Fruit fly (Drosophila melanogaster) whole organism, embryonic: ENCODE measurements around the gene CG31548.

Experiments
- Atf-2 ChIP-seq: fragments of 200-800 bp; sonication (Bioruptor generic); optimal IDR thresholded peaks from 2 replicates; lab custom pipeline; 2016; ENCODE audit warnings: missing biosample characterization, missing genetic modification characterization
- BEAF-32 ChIP-seq: fragments of 200-800 bp; sonication (Bioruptor generic); optimal IDR thresholded peaks from 3 replicates; lab custom pipeline; 2017; ENCODE audit warnings: missing biosample characterization, missing genetic modification characterization, mild to moderate bottlenecking, moderate library complexity, missing genetic modification reagents
- Bgb ChIP-seq: fragments of 200-800 bp; sonication (Bioruptor generic); IDR thresholded peaks from 2 replicates; pipeline ENCODE4 v1.3.6; 2022; ENCODE audit warnings: missing biosample characterization, missing genetic modification characterization; ENCODE audit not compliant: partially characterized antibody
- CG11456 ChIP-seq: fragments of 200-800 bp; sonication (Bioruptor generic); IDR thresholded peaks from 3 replicates; pipeline ENCODE4 v1.3.6; 2022; ENCODE audit warnings: missing biosample characterization, missing genetic modification characterization
- CG11560 ChIP-seq: fragments of 200-800 bp; sonication (Bioruptor generic); IDR thresholded peaks from 3 replicates; pipeline ENCODE4 v1.3.6; 2022; ENCODE audit warnings: missing biosample characterization, missing genetic modification characterization
- CG12219 ChIP-seq: fragments of 200-800 bp; sonication (Bioruptor generic); optimal IDR thresholded peaks from 3 replicates; lab custom pipeline; 2018; ENCODE audit warnings: missing biosample characterization, mild to moderate bottlenecking, missing genetic modification characterization
- CG1233 ChIP-seq: fragments of 200-800 bp; sonication (Bioruptor generic); optimal IDR thresholded peaks from 4 replicates; lab custom pipeline; 2018; ENCODE audit warnings: missing biosample characterization, mild to moderate bottlenecking, missing genetic modification characterization
- CG12659 ChIP-seq: fragments of 200-800 bp; sonication (Bioruptor generic); optimal IDR thresholded peaks from 3 replicates; lab custom pipeline; 2017; ENCODE audit warnings: mild to moderate bottlenecking, missing biosample characterization, missing genetic modification reagents, missing genetic modification characterization
- CG18619 ChIP-seq: fragments of 200-800 bp; sonication (Bioruptor generic); optimal IDR thresholded peaks from 3 replicates; lab custom pipeline; 2017; ENCODE audit warnings: missing biosample characterization, mild to moderate bottlenecking, missing genetic modification characterization
- CG2129 ChIP-seq: fragments of 200-800 bp; sonication (Bioruptor generic); IDR thresholded peaks from 2 replicates; pipeline ENCODE4 v1.3.6; 2022; ENCODE audit warnings: missing biosample characterization, missing genetic modification characterization; ENCODE audit not compliant: partially characterized antibody
- CG2199 ChIP-seq: fragments of 200-800 bp; sonication (Bioruptor generic); IDR thresholded peaks from 3 replicates; pipeline ENCODE4 v1.3.6; 2022; ENCODE audit warnings: missing biosample characterization, missing genetic modification characterization
- CG30020 ChIP-seq: fragments of 200-800 bp; optimal IDR thresholded peaks from 2 replicates; lab custom pipeline; 2019; ENCODE audit warnings: missing biosample characterization, mild to moderate bottlenecking, missing genetic modification characterization, moderate library complexity
- CG32532 ChIP-seq: fragments of 200-800 bp; sonication (Bioruptor generic); IDR thresholded peaks from 2 replicates; pipeline ENCODE4 v1.3.6; 2022; ENCODE audit warnings: missing biosample characterization, missing genetic modification characterization
- CG32772 ChIP-seq: fragments of 200-800 bp; sonication (Bioruptor generic); IDR thresholded peaks from 2 replicates; pipeline ENCODE4 v1.3.6; 2022; ENCODE audit warnings: missing biosample characterization, missing genetic modification characterization
- CG3995 ChIP-seq: fragments of 200-800 bp; sonication (Bioruptor generic); optimal IDR thresholded peaks from 3 replicates; lab custom pipeline; 2016; ENCODE audit warnings: missing biosample characterization, missing genetic modification characterization
- CG43689 ChIP-seq: fragments of 200-800 bp; sonication (Bioruptor generic); IDR thresholded peaks from 2 replicates; pipeline ENCODE4 v1.3.6; 2022; ENCODE audit warnings: missing biosample characterization, missing genetic modification characterization
- CG4617 ChIP-seq: fragments of 200-800 bp; sonication (Bioruptor generic); optimal IDR thresholded peaks from 3 replicates; lab custom pipeline; 2016; ENCODE audit warnings: missing biosample characterization, missing genetic modification characterization, borderline replicate concordance
- CG6254 ChIP-seq: fragments of 200-800 bp; sonication (Bioruptor generic); optimal IDR thresholded peaks from 3 replicates; lab custom pipeline; 2017; ENCODE audit warnings: mild to moderate bottlenecking, missing biosample characterization, missing genetic modification reagents, missing genetic modification characterization
- CG7372 ChIP-seq: fragments of 200-800 bp; sonication (Bioruptor generic); IDR thresholded peaks from 2 replicates; pipeline ENCODE4 v1.3.6; 2022; ENCODE audit warnings: missing biosample characterization, missing genetic modification characterization
- CG7928 ChIP-seq: fragments of 200-800 bp; sonication (Bioruptor generic); optimal IDR thresholded peaks from 2 replicates; lab custom pipeline; 2017; ENCODE audit warnings: missing biosample characterization, mild to moderate bottlenecking, missing genetic modification characterization
- CG7963 ChIP-seq: fragments of 200-800 bp; sonication (Bioruptor generic); IDR thresholded peaks from 3 replicates; pipeline ENCODE4 v1.3.6; 2022; ENCODE audit warnings: missing biosample characterization, missing genetic modification characterization; ENCODE audit not compliant: partially characterized antibody
- CG9609 ChIP-seq: fragments of 200-800 bp; sonication (Bioruptor generic); optimal IDR thresholded peaks from 3 replicates; lab custom pipeline; 2016; ENCODE audit warnings: missing biosample characterization, missing genetic modification characterization
- CG9797 ChIP-seq: fragments of 200-800 bp; sonication (Bioruptor generic); optimal IDR thresholded peaks from 3 replicates; lab custom pipeline; 2018; ENCODE audit warnings: missing biosample characterization, mild to moderate bottlenecking, missing genetic modification characterization
- Dll ChIP-seq: fragments of 200-800 bp; sonication (Bioruptor generic); IDR thresholded peaks from 4 replicates; pipeline ENCODE4 v1.3.6; 2022; ENCODE audit warnings: missing biosample characterization, missing genetic modification characterization; ENCODE audit not compliant: partially characterized antibody
- Dref ChIP-seq: fragments of 200-800 bp; sonication (Bioruptor generic); IDR thresholded peaks from 2 replicates; pipeline ENCODE4 v1.3.6; 2022; ENCODE audit warnings: missing biosample characterization, missing genetic modification characterization
- Elba2 ChIP-seq: fragments of 200-800 bp; sonication (Bioruptor generic); optimal IDR thresholded peaks from 3 replicates; lab custom pipeline; 2016; ENCODE audit warnings: missing biosample characterization, missing genetic modification characterization
- Gug ChIP-seq: fragments of 200-800 bp; sonication (Bioruptor generic); IDR thresholded peaks from 4 replicates; pipeline ENCODE4 v1.3.6; 2022; ENCODE audit warnings: missing biosample characterization, missing genetic modification characterization
- Nf-YB ChIP-seq: fragments of 200-800 bp; sonication (Bioruptor generic); optimal IDR thresholded peaks from 3 replicates; lab custom pipeline; 2019; ENCODE audit warnings: missing biosample characterization, mild to moderate bottlenecking, missing genetic modification characterization, moderate library complexity
- Rfx ChIP-seq: fragments of 200-800 bp; sonication (Bioruptor generic); IDR thresholded peaks from 2 replicates; pipeline ENCODE4 v1.3.6; 2022; ENCODE audit warnings: missing biosample characterization, missing genetic modification characterization
- Sin3A ChIP-seq: fragments of >200 bp; optimal IDR thresholded peaks from 2 replicates; lab custom pipeline; 2018
- Sry-δ ChIP-seq: fragments of 200-800 bp; sonication (Bioruptor generic); optimal IDR thresholded peaks from 2 replicates; lab custom pipeline; 2016; ENCODE audit warnings: missing biosample characterization, missing genetic modification characterization
- YL-1 ChIP-seq: fragments of 200-800 bp; sonication (Bioruptor generic); optimal IDR thresholded peaks from 3 replicates; lab custom pipeline; 2017; ENCODE audit warnings: missing biosample characterization, mild to moderate bottlenecking, missing genetic modification characterization
- ase ChIP-seq: fragments of 200-800 bp; sonication (Bioruptor generic); IDR thresholded peaks from 3 replicates; pipeline ENCODE4 v1.3.6; 2022; ENCODE audit warnings: missing biosample characterization, missing genetic modification characterization
- ato ChIP-seq: fragments of 200-800 bp; sonication (Bioruptor generic); IDR thresholded peaks from 2 replicates; pipeline ENCODE4 v1.3.6; 2022; ENCODE audit warnings: missing biosample characterization, missing genetic modification characterization; ENCODE audit not compliant: partially characterized antibody
- chn ChIP-seq: fragments of 200-800 bp; sonication (Bioruptor generic); optimal IDR thresholded peaks from 2 replicates; lab custom pipeline; 2016; ENCODE audit warnings: missing biosample characterization, missing genetic modification characterization
- ci ChIP-seq: fragments of 200-800 bp; sonication (Bioruptor generic); IDR thresholded peaks from 3 replicates; pipeline ENCODE4 v1.3.6; 2022; ENCODE audit warnings: missing biosample characterization, missing genetic modification characterization
- crp ChIP-seq, 2 experiments: fragments of 200-800 bp; sonication (Bioruptor generic); optimal IDR thresholded peaks; 2 replicates in 1 of 2; 3 replicates in 1 of 2; lab custom pipeline; 2017; ENCODE audit warnings: missing biosample characterization in 2 of 2, missing genetic modification characterization in 2 of 2, mild to moderate bottlenecking in 1 of 2, moderate library complexity in 1 of 2
- dan ChIP-seq: fragments of 200-800 bp; sonication (Bioruptor generic); IDR thresholded peaks from 2 replicates; pipeline ENCODE4 v1.3.6; 2022; ENCODE audit warnings: missing biosample characterization, missing genetic modification characterization
- dm ChIP-seq: fragments of 200-800 bp; sonication (Bioruptor generic); optimal IDR thresholded peaks from 3 replicates; lab custom pipeline; 2016; ENCODE audit warnings: missing biosample characterization, missing genetic modification characterization
- dmrt11E ChIP-seq: fragments of 200-800 bp; sonication (Bioruptor generic); optimal IDR thresholded peaks from 3 replicates; lab custom pipeline; 2018; ENCODE audit warnings: missing biosample characterization, mild to moderate bottlenecking, missing genetic modification characterization, moderate library complexity
- gsb ChIP-seq: fragments of 200-800 bp; sonication (Bioruptor generic); IDR thresholded peaks from 2 replicates; pipeline ENCODE4 v1.3.6; 2022; ENCODE audit warnings: missing biosample characterization, missing genetic modification characterization
- hbn ChIP-seq: fragments of 200-800 bp; sonication (Bioruptor generic); IDR thresholded peaks from 2 replicates; pipeline ENCODE4 v1.3.6; 2022; ENCODE audit warnings: missing biosample characterization, missing genetic modification characterization; ENCODE audit not compliant: partially characterized antibody
- mam ChIP-seq: fragments of 200-800 bp; sonication (Bioruptor generic); optimal IDR thresholded peaks from 3 replicates; lab custom pipeline; 2016; ENCODE audit warnings: missing biosample characterization, missing genetic modification characterization
- peb ChIP-seq: fragments of 200-800 bp; sonication (Bioruptor generic); IDR thresholded peaks from 2 replicates; pipeline ENCODE4 v1.3.6; 2022; ENCODE audit warnings: missing biosample characterization, missing genetic modification characterization
- pzg ChIP-seq: fragments of 200-800 bp; sonication (Bioruptor generic); optimal IDR thresholded peaks from 3 replicates; lab custom pipeline; 2018; ENCODE audit warnings: missing biosample characterization, mild to moderate bottlenecking, missing genetic modification characterization, moderate library complexity
- rib ChIP-seq: fragments of 200-800 bp; sonication (Bioruptor generic); IDR thresholded peaks from 2 replicates; pipeline ENCODE4 v1.3.6; 2022; ENCODE audit warnings: missing biosample characterization, missing genetic modification characterization
- sisA ChIP-seq: fragments of 200-800 bp; sonication (Bioruptor generic); IDR thresholded peaks from 2 replicates; pipeline ENCODE4 v1.3.6; 2022; ENCODE audit warnings: missing biosample characterization, missing genetic modification characterization
- slbo ChIP-seq: fragments of 200-800 bp; sonication (Bioruptor generic); IDR thresholded peaks from 2 replicates; pipeline ENCODE4 v1.3.6; 2022; ENCODE audit warnings: missing biosample characterization, missing genetic modification characterization
- tin ChIP-seq: fragments of 200-800 bp; sonication (Bioruptor generic); optimal IDR thresholded peaks from 3 replicates; lab custom pipeline; 2016; ENCODE audit warnings: missing biosample characterization, missing genetic modification characterization
- tx ChIP-seq: fragments of 200-800 bp; sonication (Bioruptor generic); optimal IDR thresholded peaks from 2 replicates; lab custom pipeline; 2016; ENCODE audit warnings: missing biosample characterization, missing genetic modification characterization

Gene CG31548

DNA sequence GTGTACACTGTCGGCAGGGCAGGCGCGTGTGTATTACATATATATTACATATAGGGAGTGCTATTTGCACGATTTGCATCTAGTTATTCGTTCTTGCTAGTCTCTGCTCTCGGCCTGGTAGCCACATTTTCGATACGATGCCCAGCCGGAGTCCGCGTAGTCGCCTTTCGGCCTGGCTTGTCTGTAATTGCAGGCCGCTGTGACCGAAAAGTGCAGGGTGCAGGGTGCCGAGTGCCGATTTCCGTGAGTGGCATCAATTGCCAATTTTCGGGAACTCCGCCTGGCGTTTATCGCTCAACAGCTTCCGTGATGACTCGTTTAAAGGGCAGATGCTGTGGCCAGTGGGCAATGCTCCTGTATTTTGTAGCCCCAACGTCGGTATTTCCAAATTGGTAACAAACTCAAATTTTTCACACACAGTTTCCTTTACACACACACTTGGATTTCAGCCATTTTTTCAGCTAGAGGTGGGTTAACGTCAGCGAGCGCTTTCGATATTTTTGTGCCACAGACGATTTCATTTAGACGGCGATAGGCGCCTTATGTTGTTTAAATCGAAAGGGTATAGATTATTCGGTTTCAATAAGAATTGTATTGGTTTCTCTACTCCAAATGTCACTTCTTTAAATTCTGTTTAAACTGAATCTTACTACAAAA lies 48.7 kb downstream of the CG31548 start, which contains the start of gene CG2926 (continued):
- TF ChIP-seq ato (peak; percentile 91), CG12659 (GFP tag; lab: Kevin White, UChicago) (peak; percentile 62), tin (peak; percentile 29), Dref (peak; percentile 81), dan (GFP tag; lab: Robert Waterston, UW) (no peak), CG2129 (GFP tag; lab: Robert Waterston, UW) (peak; percentile 68), Rfx (peak; percentile 78), CG18619 (GFP tag; lab: Kevin White, UChicago) (no peak), ci (GFP tag; lab: Robert Waterston, UW) (0 out of 3 replicates have a peak, but pooled peaks have one; percentile 6), peb (GFP tag; lab: Robert Waterston, UW) (no peak), CG2199 (GFP tag; lab: Robert Waterston, UW) (no peak), CG11560 (tag; lab: Robert Waterston, UW) (no peak), chn (no peak), CG12219 (no peak), CG9797 (peak; percentile 31), tx (GFP tag; lab: Kevin White, UChicago) (peak; percentile 13), hbn (GFP tag; lab: Robert Waterston, UW) (peak; percentile 83), slbo (peak; percentile 72), Gug (GFP tag; lab: Robert Waterston, UW) (peak; percentile 75; the same call in 2 of the 4 replicates), dmrt11E (tag; lab: Kevin White, UChicago) (peak; percentile 25), CG4617 (GFP tag; lab: Kevin White, UChicago) (peak; percentile 79), CG7928 (GFP tag; lab: Kevin White, UChicago) (peak; percentile 6), mam (peak; percentile 70), dm (GFP tag; lab: Kevin White, UChicago) (peak; percentile 51), Atf-2 (GFP tag; lab: Kevin White, UChicago) (peak; percentile 19), rib (GFP tag; lab: Robert Waterston, UW) (peak; percentile 57), CG43689 (GFP tag; lab: Robert Waterston, UW) (no peak), CG32532 (GFP tag; lab: Robert Waterston, UW) (peak; percentile 64), ase (0 out of 3 replicates have a peak, but pooled peaks have one; percentile 41), CG7372 (GFP tag; lab: Robert Waterston, UW) (peak; percentile 25; the same call in 1 of the 2 replicates), Sry-δ (GFP tag; lab: Kevin White, UChicago) (peak; percentile 96), CG1233 (GFP tag; lab: Kevin White, UChicago) (peak; percentile 33), Bgb (peak; percentile 94), Sin3A (lab: Kevin White, UChicago) (peak; percentile 45), crp (GFP tag; optimal IDR thresholded peaks at IDR 0.05; lab: Kevin White, UChicago) (peak in 1 of 2 experiments; percentile 33), Nf-YB (GFP tag; lab: Kevin White, UChicago) (no peak), Elba2 (GFP tag; lab: Kevin White, UChicago) (peak; percentile 93), CG11456 (GFP tag; lab: Robert Waterston, UW) (peak; percentile 58; the same call in 2 of the 3 replicates), CG30020 (peak; percentile 81), CG32772 (GFP tag; lab: Robert Waterston, UW) (no peak), YL-1 (GFP tag; lab: Kevin White, UChicago) (peak; percentile 86), CG9609 (peak; percentile 44), pzg (peak; percentile 71), CG6254 (GFP tag; lab: Kevin White, UChicago) (peak; percentile 54), CG7963 (GFP tag; lab: Robert Waterston, UW) (peak; percentile 88), Dll (GFP tag; lab: Robert Waterston, UW) (peak; percentile 82), CG3995 (GFP tag; lab: Kevin White, UChicago) (peak; percentile 65), gsb (GFP tag; lab: Robert Waterston, UW) (0 out of 2 replicates have a peak, but pooled peaks have one; percentile 5), sisA (GFP tag; lab: Robert Waterston, UW) (no peak), BEAF-32 (peak; percentile 87)
